Fruit fly (Drosophila melanogaster) whole organism: ENCODE measurements around the gene CG43886.

Experiments
- CG8478 ChIP-seq: fragments of >200 bp; optimal IDR thresholded peaks from 2 replicates; lab custom pipeline; 2018; ENCODE audit warnings: inconsistent platforms
- Dll ChIP-seq: fragments of >200 bp; optimal IDR thresholded peaks from 2 replicates; lab custom pipeline; 2017
- EcR ChIP-seq, 2 experiments: fragments of >200 bp; optimal IDR thresholded peaks; 2 replicates each; lab custom pipeline; 2017; ENCODE audit warnings: missing biosample characterization in 2 of 2, missing genetic modification characterization in 2 of 2, missing genetic modification reagents in 2 of 2
- pan ChIP-seq: fragments of >200 bp; optimal IDR thresholded peaks from 2 replicates; lab custom pipeline; 2017
- psq ChIP-seq: fragments of >200 bp; optimal IDR thresholded peaks from 2 replicates; lab custom pipeline; 2017
- usp ChIP-seq: fragments of >200 bp; optimal IDR thresholded peaks from 2 replicates; lab custom pipeline; 2017; ENCODE audit warnings: missing biosample characterization, missing genetic modification characterization, mixed read lengths

dm6 chr3L:8150812-8151211 is 8.8 kb downstream of the CG43886 start:
- TF ChIP-seq pan (no peak), EcR (GFP tag; optimal IDR thresholded peaks at IDR 0.05; lab: Kevin White, UChicago) (no peak), CG8478 (lab: Kevin White, UChicago) (no peak), psq (lab: Kevin White, UChicago) (no peak), usp (GFP tag; lab: Kevin White, UChicago) (no peak), Dll (lab: Kevin White, UChicago) (no peak)
